Worm (Caenorhabditis elegans): Measurements from ENCODE around the gene gegf-1.

The gegf-1 gene

ce11 chrIV:109307-109706 is 48.4 kb downstream of the gegf-1 start, which contains the start of gene B0545.4:
B0545.4 (minus strand) TSS chrIV:109407.
- no peak for TF ChIP-seq elt-3 (tag; optimal IDR thresholded peaks at IDR 0.05)
- TF ChIP-seq F13H6.1 (tag; optimal IDR thresholded peaks at IDR 0.05) = no peak
- no peak for TF ChIP-seq nhr-21 (tag; optimal IDR thresholded peaks at IDR 0.05)
- TF ChIP-seq unc-39 (tag; optimal IDR thresholded peaks at IDR 0.05) = no peak
- TF ChIP-seq ztf-4 (tag; optimal IDR thresholded peaks at IDR 0.05) = no peak
- TF ChIP-seq ceh-16 (tag; optimal IDR thresholded peaks at IDR 0.05) = no peak
- no peak for TF ChIP-seq snpc-4 (tag; optimal IDR thresholded peaks at IDR 0.05)
- TF ChIP-seq Y55F3AM.14 (GFP tag; optimal IDR thresholded peaks at IDR 0.05) = no peak
- TF ChIP-seq egl-27 (tag; optimal IDR thresholded peaks at IDR 0.05) = no peak
- TF ChIP-seq nhr-12 (tag; optimal IDR thresholded peaks at IDR 0.05) = no peak
- TF ChIP-seq nhr-10 (tag; optimal IDR thresholded peaks at IDR 0.05) = no peak
- no peak for TF ChIP-seq mdl-1 (tag; optimal IDR thresholded peaks at IDR 0.05)
- TF ChIP-seq lin-39 (tag; optimal IDR thresholded peaks at IDR 0.05) = no peak
- TF ChIP-seq nhr-77 (tag; optimal IDR thresholded peaks at IDR 0.05) = no peak
- no peak for TF ChIP-seq elt-1 (tag; optimal IDR thresholded peaks at IDR 0.05)

All from whole organism, L2 larva.